Worm (Caenorhabditis elegans) whole organism, young adult: ENCODE data around the gene Y116A8C.25.
A peak's percentile ranks its signal among the peaks of the same experiment; 100 is the strongest.

Experiments used
- D2030.7 ChIP-seq: fragments of 200-800 bp; sonication (Bioruptor generic); IDR thresholded peaks from 2 replicates; pipeline ENCODE4 v1.3.6; 2022; ENCODE audit warnings: missing genetic modification reagents, missing genetic modification characterization, missing compliant biosample characterization
- Y56A3A.18 ChIP-seq: fragments of 200-800 bp; sonication (Bioruptor generic); IDR thresholded peaks from 2 replicates; pipeline ENCODE4 v1.3.6; 2022; ENCODE audit warnings: missing genetic modification reagents, missing genetic modification characterization, missing compliant biosample characterization
- ama-1 ChIP-seq, 3 experiments: fragments of 150-350 bp in 1 of 3; sonication (generic microtip) in 2 of 3; optimal IDR thresholded peaks; 2 replicates each; lab custom pipeline; 2014 to 2018; ENCODE audit warnings: missing biosample characterization in 2 of 3, missing genetic modification characterization in 2 of 3, missing genetic modification reagents in 2 of 3
- atf-7 ChIP-seq: sonication (generic microtip); optimal IDR thresholded peaks from 2 replicates; lab custom pipeline; 2017; ENCODE audit warnings: mild to moderate bottlenecking, missing genetic modification characterization, missing compliant biosample characterization
- bed-2 ChIP-seq: fragments of 200-800 bp; sonication (Bioruptor generic); IDR thresholded peaks from 2 replicates; pipeline ENCODE4 v1.3.6; 2022; ENCODE audit warnings: missing genetic modification reagents, missing genetic modification characterization, missing compliant biosample characterization
- dpl-1 ChIP-seq: fragments of 150-350 bp; optimal IDR thresholded peaks from 2 replicates; lab custom pipeline; 2014; ENCODE audit warnings: missing biosample characterization, missing genetic modification reagents, missing genetic modification characterization
- him-1 ChIP-seq: sonication (generic microtip); optimal IDR thresholded peaks from 2 replicates; lab custom pipeline; 2016; ENCODE audit warnings: missing genotype, missing genetic modification reagents, missing genetic modification characterization, missing compliant biosample characterization
- hmg-20 ChIP-seq: fragments of 200-800 bp; sonication (Bioruptor generic); IDR thresholded peaks from 2 replicates; pipeline ENCODE4 v1.3.6; 2022; ENCODE audit warnings: missing genetic modification reagents, missing genetic modification characterization, missing compliant biosample characterization
- lin-35 ChIP-seq, 3 experiments: fragments of 150-350 bp in 2 of 3; sonication (generic microtip) in 1 of 3; optimal IDR thresholded peaks; 2 replicates each; lab custom pipeline; 2014 to 2018; ENCODE audit warnings: missing biosample characterization in 3 of 3, missing genetic modification characterization in 3 of 3, missing genetic modification reagents in 3 of 3
- nfya-1 ChIP-seq: sonication (generic microtip); optimal IDR thresholded peaks from 2 replicates; lab custom pipeline; 2017; ENCODE audit warnings: antibody characterized with exemption, missing compliant biosample characterization, missing genetic modification characterization, borderline replicate concordance; ENCODE audit not compliant: insufficient read depth
- sdz-38 ChIP-seq: sonication (generic microtip); optimal IDR thresholded peaks from 2 replicates; lab custom pipeline; 2016; ENCODE audit warnings: missing genotype, missing genetic modification characterization, missing compliant biosample characterization
- snpc-4 ChIP-seq, 5 experiments: fragments of 150-350 bp in 1 of 5; sonication (generic microtip) in 4 of 5; optimal IDR thresholded peaks; 2 replicates each; lab custom pipeline; 2014 to 2018; ENCODE audit warnings: missing genetic modification characterization in 5 of 5, missing biosample characterization in 3 of 5, antibody characterized with exemption in 2 of 5, mild to moderate bottlenecking in 2 of 5, missing compliant biosample characterization in 2 of 5, missing genotype in 2 of 5, moderate library complexity in 2 of 5, missing genetic modification reagents in 1 of 5

- TF ChIP-seq ama-1 (optimal IDR thresholded peaks at IDR 0.05; lab: Kevin White, UChicago) (no peak), ama-1 (GFP tag; optimal IDR thresholded peaks at IDR 0.05; lab: Kevin White, UChicago) (no peak), D2030.7 (peak; percentile 43; the same call in 1 of the 2 replicates), Y56A3A.18 (GFP tag; lab: Robert Waterston, UW) (no peak), atf-7 (no peak), bed-2 (GFP tag; lab: Robert Waterston, UW) (no peak), snpc-4 (GFP tag; optimal IDR thresholded peaks at IDR 0.05; lab: Kevin White, UChicago) (no peak), snpc-4 (tag; optimal IDR thresholded peaks at IDR 0.05; lab: Kevin White, UChicago) (peak in 2 of 4 experiments; percentile 28 to 76), him-1 (tag; lab: Kevin White, UChicago) (no peak), hmg-20 (GFP tag; lab: Robert Waterston, UW) (no peak), sdz-38 (tag; lab: Kevin White, UChicago) (no peak), lin-35 (GFP tag; optimal IDR thresholded peaks at IDR 0.05; lab: Kevin White, UChicago) (no peak), nfya-1 (tag; lab: Kevin White, UChicago) (no peak), dpl-1 (no peak)
These were observed 6.3 kb upstream of the Y116A8C.25 start for ce11 chrIV:17084839-17085238.
